Worm (Caenorhabditis elegans) whole organism, L4 larva: ENCODE data around the gene M163.1.

Source experiments
- D1046.2 ChIP-seq: fragments of 200-800 bp; sonication (Bioruptor generic); IDR thresholded peaks from 2 replicates; pipeline ENCODE4 v1.3.6; 2022; ENCODE audit warnings: missing genetic modification characterization, missing compliant biosample characterization
- F26F4.8 ChIP-seq: fragments of 200-800 bp; sonication (Bioruptor generic); conservative IDR thresholded peaks from 2 replicates; pipeline ENCODE4 v1.3.6; 2022; ENCODE audit warnings: missing genetic modification characterization, missing compliant biosample characterization
- F37D6.2 ChIP-seq: sonication (generic microtip); optimal IDR thresholded peaks from 2 replicates; lab custom pipeline; 2016; ENCODE audit warnings: mild to moderate bottlenecking, missing genetic modification characterization, missing compliant biosample characterization
- R02D3.7 ChIP-seq: fragments of 150-350 bp; sonication (generic microtip); optimal IDR thresholded peaks from 3 replicates; lab custom pipeline; 2014; ENCODE audit warnings: missing biosample characterization, missing genetic modification characterization
- Y5F2A.4 ChIP-seq: fragments of 200-800 bp; sonication (Bioruptor generic); optimal IDR thresholded peaks from 2 replicates; lab custom pipeline; 2018; ENCODE audit warnings: mild to moderate bottlenecking, missing genetic modification characterization, missing compliant biosample characterization
- Y75B8A.6 ChIP-seq: fragments of 200-800 bp; sonication (Bioruptor generic); IDR thresholded peaks from 2 replicates; pipeline ENCODE4 v1.3.6; 2022; ENCODE audit warnings: missing genetic modification reagents, missing genetic modification characterization, missing compliant biosample characterization
- aha-1 ChIP-seq: fragments of 150-350 bp; peaks from one replicate; lab custom pipeline; 2014; ENCODE audit warnings: missing biosample characterization, missing genetic modification characterization
- ama-1 ChIP-seq: fragments of 150-350 bp; optimal IDR thresholded peaks from 2 replicates; lab custom pipeline; 2014; ENCODE audit warnings: inconsistent platforms, mixed read lengths
- arid-1 ChIP-seq: fragments of 200-800 bp; sonication (Bioruptor generic); conservative IDR thresholded peaks from 2 replicates; pipeline ENCODE4 v1.3.6; 2022; ENCODE audit warnings: missing genetic modification reagents, missing genetic modification characterization, missing compliant biosample characterization
- ceh-28 ChIP-seq: fragments of 150-350 bp; optimal IDR thresholded peaks from 2 replicates; lab custom pipeline; 2014; ENCODE audit warnings: missing biosample characterization, missing genetic modification reagents, missing genetic modification characterization
- ceh-44 ChIP-seq: fragments of 200-800 bp; sonication (Bioruptor generic); IDR thresholded peaks from 2 replicates; pipeline ENCODE4 v1.3.6; 2022; ENCODE audit warnings: missing genetic modification reagents, missing genetic modification characterization, missing compliant biosample characterization
- cey-2 ChIP-seq: sonication (generic microtip); optimal IDR thresholded peaks from 3 replicates; lab custom pipeline; 2017; ENCODE audit warnings: missing genetic modification characterization, mild to moderate bottlenecking, missing compliant biosample characterization, antibody characterized with exemption, borderline replicate concordance; ENCODE audit not compliant: insufficient read depth
- daf-16 ChIP-seq, 3 experiments: sonication (generic microtip); optimal IDR thresholded peaks; 2 replicates each; lab custom pipeline; 2016 to 2017; ENCODE audit warnings: missing genetic modification characterization in 3 of 3, missing genetic modification reagents in 3 of 3, mild to moderate bottlenecking in 2 of 3, missing compliant biosample characterization in 2 of 3, missing biosample characterization in 1 of 3, moderate library complexity in 1 of 3
- dmd-9 ChIP-seq: fragments of 200-800 bp; sonication (Bioruptor generic); IDR thresholded peaks from 2 replicates; pipeline ENCODE4 v1.3.6; 2022; ENCODE audit warnings: missing genetic modification reagents, missing genetic modification characterization, missing compliant biosample characterization
- egl-43 ChIP-seq: fragments of 200-800 bp; sonication (Bioruptor generic); IDR thresholded peaks from 2 replicates; pipeline ENCODE4 v1.3.6; 2022; ENCODE audit warnings: missing genetic modification reagents, missing genetic modification characterization, missing compliant biosample characterization
- fkh-10 ChIP-seq: fragments of 150-350 bp; optimal IDR thresholded peaks from 2 replicates; lab custom pipeline; 2014; ENCODE audit warnings: missing biosample characterization, missing genetic modification reagents, missing genetic modification characterization
- hif-1 ChIP-seq, 2 experiments: sonication (generic microtip); optimal IDR thresholded peaks; 2 replicates each; lab custom pipeline; 2016 to 2017; ENCODE audit warnings: missing compliant biosample characterization in 2 of 2, missing genetic modification characterization in 2 of 2, missing genetic modification reagents in 2 of 2, missing genotype in 2 of 2, mild to moderate bottlenecking in 1 of 2
- hlh-11 ChIP-seq: fragments of 200-800 bp; sonication (Bioruptor generic); optimal IDR thresholded peaks from 2 replicates; lab custom pipeline; 2018; ENCODE audit warnings: mild to moderate bottlenecking, missing genetic modification characterization, missing compliant biosample characterization
- hlh-30 ChIP-seq: sonication (generic microtip); optimal IDR thresholded peaks from 2 replicates; lab custom pipeline; 2017; ENCODE audit warnings: antibody characterized with exemption, mild to moderate bottlenecking, missing genetic modification characterization, missing compliant biosample characterization; ENCODE audit not compliant: insufficient read depth
- hmg-1.1 ChIP-seq: fragments of 200-800 bp; sonication (Bioruptor generic); IDR thresholded peaks from 2 replicates; pipeline ENCODE4 v1.3.6; 2022; ENCODE audit warnings: missing genetic modification reagents, missing genetic modification characterization, missing compliant biosample characterization
- lim-7 ChIP-seq: fragments of 200-800 bp; sonication (Bioruptor generic); IDR thresholded peaks from 2 replicates; pipeline ENCODE4 v1.3.6; 2022; ENCODE audit warnings: missing genetic modification characterization, missing compliant biosample characterization
- lin-13 ChIP-seq: fragments of 150-350 bp; optimal IDR thresholded peaks from 2 replicates; lab custom pipeline; 2014; ENCODE audit warnings: missing biosample characterization, missing genetic modification reagents, missing genetic modification characterization
- lin-29 ChIP-seq: fragments of 200-800 bp; sonication (Bioruptor generic); IDR thresholded peaks from 2 replicates; pipeline ENCODE4 v1.3.6; 2022; ENCODE audit warnings: missing genetic modification reagents, missing genetic modification characterization, missing compliant biosample characterization
- lin-38 ChIP-seq: fragments of 200-800 bp; sonication (Bioruptor generic); IDR thresholded peaks from 2 replicates; pipeline ENCODE4 v1.3.6; 2022; ENCODE audit warnings: missing genetic modification reagents, missing genetic modification characterization, missing compliant biosample characterization
- lsy-2 ChIP-seq, 2 experiments: fragments of 150-350 bp in 1 of 2; sonication (generic microtip) in 1 of 2; optimal IDR thresholded peaks; 2 replicates each; lab custom pipeline; 2014 to 2017; ENCODE audit warnings: missing biosample characterization in 2 of 2, missing genetic modification characterization in 2 of 2
- madf-9 ChIP-seq: fragments of 200-800 bp; sonication (Bioruptor generic); conservative IDR thresholded peaks from 2 replicates; pipeline ENCODE4 v1.3.6; 2022; ENCODE audit warnings: missing genetic modification reagents, missing genetic modification characterization, missing compliant biosample characterization
- mdl-1 ChIP-seq, 2 experiments: fragments of 150-350 bp in 1 of 2; sonication (generic microtip) in 1 of 2; optimal IDR thresholded peaks; 2 replicates each; lab custom pipeline; 2014 to 2017; ENCODE audit warnings: missing biosample characterization in 2 of 2, missing genetic modification characterization in 2 of 2
- mep-1 ChIP-seq: fragments of 150-350 bp; sonication (generic microtip); optimal IDR thresholded peaks from 3 replicates; lab custom pipeline; 2014; ENCODE audit warnings: missing biosample characterization, missing genetic modification characterization
- mes-2 ChIP-seq: sonication (generic microtip); optimal IDR thresholded peaks from 2 replicates; lab custom pipeline; 2016; ENCODE audit warnings: missing genotype, mild to moderate bottlenecking, missing genetic modification characterization, missing compliant biosample characterization; ENCODE audit not compliant: poor library complexity, severe bottlenecking
- nhr-10 ChIP-seq: fragments of 150-350 bp; optimal IDR thresholded peaks from 2 replicates; lab custom pipeline; 2014; ENCODE audit warnings: missing biosample characterization, missing genetic modification characterization
- nhr-102 ChIP-seq: sonication (generic microtip); optimal IDR thresholded peaks from 2 replicates; lab custom pipeline; 2016; ENCODE audit warnings: mild to moderate bottlenecking, missing genetic modification characterization, moderate library complexity, missing compliant biosample characterization
- nhr-11 ChIP-seq: fragments of 150-350 bp; optimal IDR thresholded peaks from 2 replicates; lab custom pipeline; 2014; ENCODE audit warnings: missing biosample characterization, missing genetic modification characterization
- nhr-77 ChIP-seq: fragments of 150-350 bp; optimal IDR thresholded peaks from 2 replicates; lab custom pipeline; 2014; ENCODE audit warnings: missing biosample characterization, missing genetic modification characterization
- rbr-2 ChIP-seq: sonication (generic microtip); optimal IDR thresholded peaks from 2 replicates; lab custom pipeline; 2016; ENCODE audit warnings: missing genotype, missing genetic modification characterization, missing compliant biosample characterization
- tag-97 ChIP-seq: fragments of 200-800 bp; sonication (Bioruptor generic); IDR thresholded peaks from 2 replicates; pipeline ENCODE4 v1.3.6; 2022; ENCODE audit warnings: missing genetic modification characterization, missing compliant biosample characterization
- tra-1 ChIP-seq: fragments of 200-800 bp; sonication (Bioruptor generic); IDR thresholded peaks from 2 replicates; pipeline ENCODE4 v1.3.6; 2022; ENCODE audit warnings: missing genetic modification reagents, missing genetic modification characterization, missing compliant biosample characterization
- unc-130 ChIP-seq: sonication (generic microtip); optimal IDR thresholded peaks from 2 replicates; lab custom pipeline; 2016; ENCODE audit warnings: missing genetic modification reagents, missing genetic modification characterization, missing compliant biosample characterization
- unc-62 ChIP-seq, 3 experiments: fragments of 150-350 bp in 1 of 3; sonication (generic microtip); optimal IDR thresholded peaks in 2 of 3; peaks in 1 of 3; 1 replicate in 1 of 3; 2 replicates in 2 of 3; lab custom pipeline; 2014 to 2017; ENCODE audit warnings: missing biosample characterization in 3 of 3, missing genetic modification characterization in 3 of 3, missing genetic modification reagents in 3 of 3, missing genotype in 1 of 3
- zfp-3 ChIP-seq: fragments of 200-800 bp; sonication (Bioruptor generic); conservative IDR thresholded peaks from 2 replicates; pipeline ENCODE4 v1.3.6; 2022; ENCODE audit warnings: missing genetic modification reagents, missing genetic modification characterization, missing compliant biosample characterization
- ztf-7 ChIP-seq: fragments of 150-350 bp; optimal IDR thresholded peaks from 2 replicates; lab custom pipeline; 2014; ENCODE audit warnings: missing biosample characterization, missing genetic modification characterization

Gene M163.1

ce11 chrX:14496545-14496944 is 7.1 kb downstream of the M163.1 start:
- TF ChIP-seq ceh-28 (tag; lab: Kevin White, UChicago) (no peak), fkh-10 (GFP tag; lab: Kevin White, UChicago) (no peak), daf-16 (GFP tag; optimal IDR thresholded peaks at IDR 0.05; lab: Kevin White, UChicago) (peak in 1 of 2 experiments; percentile 1), daf-16 (tag; optimal IDR thresholded peaks at IDR 0.05; lab: Kevin White, UChicago) (peak; percentile 17), F26F4.8 (no peak)

- TF ChIP-seq F37D6.2 = no peak
- no peak for TF ChIP-seq nhr-11 (tag; lab: Kevin White, UChicago)
- TF ChIP-seq cey-2 (tag; lab: Kevin White, UChicago) = no peak
- no peak for TF ChIP-seq madf-9 (GFP tag; lab: Robert Waterston, UW)
- no peak for TF ChIP-seq nhr-102 (tag; lab: Kevin White, UChicago)
- no peak for TF ChIP-seq lin-38
- no peak for TF ChIP-seq dmd-9
- no peak for TF ChIP-seq ama-1 (lab: Kevin White, UChicago)
- TF ChIP-seq mdl-1 (tag; optimal IDR thresholded peaks at IDR 0.05; lab: Kevin White, UChicago) = no peak
- TF ChIP-seq zfp-3 (GFP tag; lab: Robert Waterston, UW) = no peak
- TF ChIP-seq hlh-11 (tag; lab: Kevin White, UChicago) = no peak
- no peak for TF ChIP-seq unc-130
- no peak for TF ChIP-seq egl-43 (GFP tag; lab: Robert Waterston, UW)
- no peak for TF ChIP-seq Y75B8A.6 (GFP tag; lab: Robert Waterston, UW)
- no peak for TF ChIP-seq lim-7 (GFP tag; lab: Robert Waterston, UW)
- no peak for TF ChIP-seq ceh-44
- TF ChIP-seq tra-1 (GFP tag; lab: Robert Waterston, UW) = no peak
- TF ChIP-seq unc-62 (GFP tag; optimal IDR thresholded peaks at IDR 0.05 in 1 of 2; lab: Kevin White, UChicago) = no peak
- no peak for TF ChIP-seq unc-62 (tag; optimal IDR thresholded peaks at IDR 0.05; lab: Kevin White, UChicago)
- no peak for TF ChIP-seq lsy-2 (tag; optimal IDR thresholded peaks at IDR 0.05; lab: Kevin White, UChicago)
- TF ChIP-seq tag-97 = no peak
Observed at ce11 chrX:14495785-14496184, 7.8 kb downstream of the M163.1 start, which contains the start of gene ztf-14. Gene ztf-14, plus strand, starts transcription at chrX:14496085.

ce11 chrX:14495075-14495474 is 8.5 kb downstream of the M163.1 start:
- TF ChIP-seq unc-62 (GFP tag; optimal IDR thresholded peaks at IDR 0.05 in 1 of 2; lab: Kevin White, UChicago) (no peak), unc-62 (tag; optimal IDR thresholded peaks at IDR 0.05; lab: Kevin White, UChicago) (no peak), aha-1 (tag; lab: Kevin White, UChicago) (peak; percentile 81), nhr-77 (tag; lab: Kevin White, UChicago) (no peak), hif-1 (tag; optimal IDR thresholded peaks at IDR 0.05; lab: Kevin White, UChicago) (peak in 1 of 2 experiments; percentile 82), hlh-30 (tag; lab: Kevin White, UChicago) (peak; percentile 20)
- TF ChIP-seq, all 104 proteins: peak for 3

ce11 chrX:14492441-14492840 is 11.2 kb downstream of the M163.1 start:
- TF ChIP-seq D1046.2 (GFP tag; lab: Robert Waterston, UW) = no peak
- no peak for TF ChIP-seq R02D3.7 (tag; lab: Kevin White, UChicago)

- TF ChIP-seq Y5F2A.4 (GFP tag; lab: Kevin White, UChicago) = no peak
- TF ChIP-seq zfp-3 (GFP tag; lab: Robert Waterston, UW) = no peak
- no peak for TF ChIP-seq nhr-10 (tag; lab: Kevin White, UChicago)
- no peak for TF ChIP-seq lin-13 (GFP tag; lab: Kevin White, UChicago)
- TF ChIP-seq hlh-11 (tag; lab: Kevin White, UChicago) = peak; percentile 6
- TF ChIP-seq arid-1 (GFP tag; lab: Robert Waterston, UW) = no peak
- TF ChIP-seq lin-29 (GFP tag; lab: Robert Waterston, UW) = no peak
- no peak for TF ChIP-seq ztf-7
- TF ChIP-seq F26F4.8 = no peak
- no peak for TF ChIP-seq daf-16 (GFP tag; optimal IDR thresholded peaks at IDR 0.05; lab: Kevin White, UChicago)
- TF ChIP-seq daf-16 (tag; optimal IDR thresholded peaks at IDR 0.05; lab: Kevin White, UChicago) = peak; percentile 10
- TF ChIP-seq hmg-1.1 = peak; percentile 27; the same call in 1 of the 2 replicates
- peak; percentile 4 for TF ChIP-seq rbr-2 (tag; lab: Kevin White, UChicago)
- TF ChIP-seq hlh-30 (tag; lab: Kevin White, UChicago) = peak; percentile 16
- TF ChIP-seq mdl-1 (tag; optimal IDR thresholded peaks at IDR 0.05; lab: Kevin White, UChicago) = peak in 1 of 2 experiments; percentile 9
- TF ChIP-seq mep-1 (tag; lab: Kevin White, UChicago) = peak; percentile 39
- peak; percentile 86 for TF ChIP-seq ama-1 (lab: Kevin White, UChicago)
- peak; percentile 52 for TF ChIP-seq mes-2 (tag; lab: Kevin White, UChicago)
Observed at ce11 chrX:14491103-14491502, 12.5 kb downstream of the M163.1 start.
